Fruit fly (Drosophila melanogaster) Kc167 (cell line): ENCODE results near the gene Sos.

ENCODE experiments used
- Myc ChIP-seq: fragments of >200 bp; optimal IDR thresholded peaks from 2 replicates; lab custom pipeline; 2017; ENCODE audit warnings: missing external identifiers
- Sin3A ChIP-seq: fragments of >200 bp; optimal IDR thresholded peaks from 2 replicates; lab custom pipeline; 2018; ENCODE audit warnings: missing external identifiers
- h ChIP-seq: fragments of >200 bp; optimal IDR thresholded peaks from 3 replicates; lab custom pipeline; 2018; ENCODE audit warnings: missing external identifiers
- insv ChIP-seq: fragments of >200 bp; optimal IDR thresholded peaks from 3 replicates; lab custom pipeline; 2018; ENCODE audit warnings: missing external identifiers
- psq ChIP-seq: fragments of >200 bp; optimal IDR thresholded peaks from 2 replicates; lab custom pipeline; 2017; ENCODE audit warnings: missing external identifiers
- ttk ChIP-seq: sonication (Bioruptor generic); optimal IDR thresholded peaks from 2 replicates; lab custom pipeline; 2017; ENCODE audit warnings: missing external identifiers

The Sos gene

DNA sequence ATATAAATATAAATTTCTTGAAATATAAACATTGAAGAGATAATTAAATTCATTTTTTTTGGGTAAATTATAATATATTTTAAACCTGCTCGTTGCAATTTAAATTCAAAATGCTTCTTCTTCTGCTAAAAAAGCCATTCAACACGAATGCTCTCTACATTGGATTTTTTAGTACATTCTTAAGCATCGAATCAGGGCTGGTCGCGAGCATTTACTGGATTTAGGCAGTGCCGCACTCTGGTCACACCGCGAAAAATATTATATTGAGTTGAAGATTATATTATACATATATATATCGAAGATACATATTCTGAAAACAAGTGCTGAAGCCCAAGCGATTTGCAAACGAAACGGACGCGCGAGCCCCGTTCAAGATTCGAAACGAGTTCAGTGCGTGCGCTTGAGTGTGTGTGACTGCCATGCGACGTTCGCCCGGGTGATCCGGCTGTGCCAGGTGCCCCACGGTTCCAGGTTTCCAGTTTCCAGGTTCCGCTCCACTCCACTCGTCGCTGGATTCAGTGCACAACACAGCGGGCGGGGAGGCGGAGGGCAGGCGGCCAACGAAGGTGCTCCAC is at the start of gene Sos:
TSS of gene Sos (plus strand) at position 213 of the 575 bp plus-strand sequence.
- TF ChIP-seq h (lab: Kevin White, UChicago) (no peak), insv (lab: Kevin White, UChicago) (no peak), ttk (lab: Kevin White, UChicago) (no peak)

DNA sequence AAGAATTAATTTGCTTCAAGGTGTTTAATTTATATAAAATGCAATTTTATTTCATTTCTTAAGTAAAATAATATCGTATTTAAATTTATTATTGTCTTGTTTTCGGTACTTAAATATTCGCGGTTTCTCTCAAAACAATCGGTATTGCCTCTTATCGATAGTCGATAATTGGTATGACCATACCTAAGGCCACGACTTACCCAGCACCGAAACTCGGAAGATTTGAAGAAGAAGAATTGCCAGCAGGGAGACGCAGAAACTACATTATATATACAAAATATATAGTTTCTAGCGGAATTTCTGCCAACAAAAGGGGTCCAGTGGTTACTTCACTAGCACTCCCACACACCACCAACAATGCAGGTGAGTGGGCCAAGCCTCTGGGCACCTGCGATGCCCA is 42.7 kb upstream of the Sos start:
- TF ChIP-seq Sin3A (no peak), h (lab: Kevin White, UChicago) (no peak), insv (lab: Kevin White, UChicago) (no peak), ttk (lab: Kevin White, UChicago) (no peak), Myc (lab: Kevin White, UChicago) (no peak), psq (no peak)

DNA sequence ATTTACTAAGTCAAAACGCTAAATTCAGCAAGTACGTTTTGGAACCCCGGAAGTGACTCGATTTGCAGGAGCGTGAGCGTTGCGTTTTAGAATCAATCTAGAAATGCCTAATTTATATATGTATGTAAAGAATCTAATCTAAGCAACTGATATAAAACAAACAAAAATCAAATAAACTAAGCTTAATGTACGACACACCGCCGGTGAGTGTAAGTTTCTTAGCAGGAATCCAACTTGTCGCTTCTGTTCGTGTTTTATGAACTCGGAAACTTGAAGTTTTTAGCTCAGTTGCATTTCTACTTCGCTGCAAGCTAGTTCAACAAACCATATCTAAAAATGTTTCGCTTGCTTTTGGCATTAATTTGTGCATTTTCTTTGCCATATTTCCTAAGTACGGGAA is 39.9 kb upstream of the Sos start, which contains the start of gene CG43376:
TSS of gene CG43376 (plus strand) at position 301 of the 400 bp plus-strand sequence.
- TF ChIP-seq h (lab: Kevin White, UChicago) (no peak), psq (no peak)

DNA sequence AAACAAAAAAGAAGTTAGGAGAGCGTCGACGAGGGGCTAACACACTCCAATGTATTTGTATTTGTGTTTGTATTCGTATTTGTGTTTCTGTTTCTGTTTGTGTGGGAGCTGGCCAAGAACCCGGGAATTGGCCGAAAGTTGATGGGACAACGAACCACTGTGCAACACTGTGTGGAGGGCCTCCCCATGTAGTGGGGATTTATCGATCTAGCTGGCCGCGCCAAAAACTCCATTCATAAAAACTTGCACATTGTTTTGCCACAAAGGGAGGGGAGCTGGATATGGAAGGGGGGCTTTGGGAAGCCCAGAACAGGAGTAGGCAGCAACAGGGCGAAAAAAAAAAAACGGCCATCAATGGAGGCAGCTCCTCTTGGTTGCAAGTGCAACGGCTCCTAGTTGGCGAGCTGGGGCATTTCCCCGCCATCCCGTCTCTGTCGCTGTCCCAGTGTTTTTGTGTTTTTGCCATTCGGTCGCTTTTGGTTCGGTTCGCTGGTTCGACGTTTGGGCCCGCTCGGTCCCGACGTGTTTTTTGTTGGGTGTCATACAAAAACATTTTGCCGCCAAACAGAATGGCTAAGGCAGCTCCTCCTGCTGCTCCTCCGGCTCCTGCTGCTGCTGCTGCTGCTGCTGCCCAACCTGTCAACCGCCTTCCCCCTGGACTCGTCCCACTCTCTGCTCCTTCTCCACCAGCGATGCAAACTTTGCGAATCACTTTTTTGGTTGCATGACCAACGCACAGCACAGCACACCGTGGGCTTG is 36.5 kb upstream of the Sos start:
- TF ChIP-seq psq (no peak), Sin3A (no peak), ttk (lab: Kevin White, UChicago) (no peak), Myc (lab: Kevin White, UChicago) (no peak), h (lab: Kevin White, UChicago) (no peak), insv (lab: Kevin White, UChicago) (no peak)

DNA sequence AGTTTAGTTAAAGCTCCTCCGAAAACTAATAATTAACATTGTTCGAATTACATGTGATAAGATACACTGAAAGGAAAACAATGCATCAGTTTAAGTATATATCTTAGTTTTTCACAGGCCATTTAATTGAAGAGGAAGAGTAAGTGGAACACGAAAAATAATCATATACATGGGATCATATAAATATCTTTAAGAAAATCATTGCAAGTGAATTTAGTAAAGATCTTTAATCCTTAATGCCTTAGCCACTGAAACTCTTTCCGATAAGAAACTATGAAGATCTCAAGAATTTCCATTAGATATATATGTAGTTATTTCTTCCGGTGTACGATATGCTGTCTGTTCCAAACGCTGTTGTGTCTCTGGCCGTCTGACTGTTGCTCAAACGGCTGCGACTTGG is 35.0 kb upstream of the Sos start:
- TF ChIP-seq psq (no peak), Myc (lab: Kevin White, UChicago) (no peak), Sin3A (no peak), ttk (lab: Kevin White, UChicago) (no peak), insv (lab: Kevin White, UChicago) (no peak), h (lab: Kevin White, UChicago) (no peak)

DNA sequence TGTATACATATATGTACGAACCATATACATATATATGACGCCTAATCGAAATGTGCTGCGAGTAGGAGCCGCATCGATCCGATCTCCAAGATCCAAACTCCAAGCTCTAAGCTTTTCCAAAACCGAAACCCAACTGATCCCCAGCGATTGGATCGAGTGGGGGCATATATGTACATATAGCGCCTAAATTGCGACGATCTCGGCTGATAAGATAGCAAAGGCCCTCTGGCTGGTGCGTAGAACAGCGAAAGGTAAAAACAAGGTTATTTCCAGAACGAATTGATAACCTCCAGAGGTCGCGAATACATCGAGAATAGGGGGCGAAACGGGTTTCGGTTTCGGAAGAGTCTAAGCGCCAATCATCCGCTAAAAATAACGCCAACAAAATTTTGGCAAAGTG is 34.5 kb upstream of the Sos start:
- TF ChIP-seq psq (no peak), ttk (lab: Kevin White, UChicago) (no peak), h (lab: Kevin White, UChicago) (no peak), insv (lab: Kevin White, UChicago) (no peak)

DNA sequence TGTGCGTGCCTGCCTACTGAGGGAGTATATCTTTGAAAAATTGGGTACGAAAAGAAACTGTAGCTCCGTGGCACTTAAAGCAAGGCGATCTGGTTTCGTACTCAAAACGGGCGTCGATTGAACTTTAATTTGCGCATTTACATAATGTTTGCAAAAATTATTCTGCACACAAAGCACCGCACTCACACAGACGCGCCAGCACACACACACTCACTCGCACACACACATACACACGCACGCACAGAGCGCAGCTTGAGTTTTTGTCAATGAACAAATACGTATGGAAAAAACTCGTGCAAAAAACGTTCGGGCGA is 33.9 kb upstream of the Sos start:
- TF ChIP-seq h (lab: Kevin White, UChicago) = no peak
- TF ChIP-seq insv (lab: Kevin White, UChicago) = no peak
- no peak for TF ChIP-seq psq
- TF ChIP-seq ttk (lab: Kevin White, UChicago) = no peak
- no peak for TF ChIP-seq Myc (lab: Kevin White, UChicago)
- no peak for TF ChIP-seq Sin3A

DNA sequence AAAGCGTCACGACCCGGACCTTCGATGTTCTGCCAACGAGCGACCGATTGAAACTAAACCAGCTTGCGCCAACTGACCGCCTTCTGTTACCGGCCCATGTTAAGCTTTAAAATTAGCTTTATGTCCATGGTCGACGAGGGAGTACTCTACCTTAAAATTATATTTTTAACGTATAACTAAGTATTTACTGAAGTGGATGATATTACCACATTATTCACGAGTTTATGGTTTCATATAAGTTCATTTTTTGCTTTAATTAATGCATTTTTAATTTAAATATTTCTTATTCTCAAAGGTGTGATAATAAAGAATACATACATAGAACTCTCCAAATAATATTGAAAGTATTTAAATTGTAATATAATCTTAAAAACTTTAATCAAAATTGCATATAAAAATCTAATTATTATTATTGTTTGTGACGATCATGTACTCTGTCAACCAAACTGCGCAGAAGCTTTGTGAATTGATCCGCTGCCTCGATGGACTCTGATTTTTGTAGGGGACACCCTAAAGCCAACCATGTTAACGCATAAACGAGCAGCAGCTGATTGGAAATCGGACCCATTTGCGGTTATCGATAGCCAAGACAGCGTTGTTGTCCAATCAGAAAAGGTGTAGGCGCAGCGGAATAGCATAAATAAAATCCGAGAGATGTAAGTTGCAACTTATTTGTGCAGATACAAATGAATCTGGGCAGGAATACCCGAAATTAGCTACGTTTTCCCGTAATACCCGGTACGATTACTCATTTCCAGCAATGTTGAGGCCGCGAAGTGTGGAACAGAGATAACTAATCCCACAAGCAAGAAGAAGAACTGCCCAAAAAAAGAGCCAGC is 33.3 kb upstream of the Sos start, which contains the start of the genes CG9008 and p38b:
TSS of gene CG9008 (minus strand) at position 57 of the 839 bp plus-strand sequence.
TSS of gene p38b (plus strand) at position 581 of the 839 bp plus-strand sequence.
- TF ChIP-seq h (lab: Kevin White, UChicago) = no peak
- TF ChIP-seq ttk (lab: Kevin White, UChicago) = no peak
- TF ChIP-seq Myc (lab: Kevin White, UChicago) = no peak
- TF ChIP-seq Sin3A = no peak

dm6 chr2L:13783264-13784154 is 30.1 kb upstream of the Sos start, which contains the start of gene Eato:
Gene Eato (plus strand): TSS chr2L:13784084.
- TF ChIP-seq h (lab: Kevin White, UChicago) (no peak), insv (lab: Kevin White, UChicago) (no peak), psq (no peak), Myc (lab: Kevin White, UChicago) (no peak), ttk (lab: Kevin White, UChicago) (no peak), Sin3A (no peak)

DNA sequence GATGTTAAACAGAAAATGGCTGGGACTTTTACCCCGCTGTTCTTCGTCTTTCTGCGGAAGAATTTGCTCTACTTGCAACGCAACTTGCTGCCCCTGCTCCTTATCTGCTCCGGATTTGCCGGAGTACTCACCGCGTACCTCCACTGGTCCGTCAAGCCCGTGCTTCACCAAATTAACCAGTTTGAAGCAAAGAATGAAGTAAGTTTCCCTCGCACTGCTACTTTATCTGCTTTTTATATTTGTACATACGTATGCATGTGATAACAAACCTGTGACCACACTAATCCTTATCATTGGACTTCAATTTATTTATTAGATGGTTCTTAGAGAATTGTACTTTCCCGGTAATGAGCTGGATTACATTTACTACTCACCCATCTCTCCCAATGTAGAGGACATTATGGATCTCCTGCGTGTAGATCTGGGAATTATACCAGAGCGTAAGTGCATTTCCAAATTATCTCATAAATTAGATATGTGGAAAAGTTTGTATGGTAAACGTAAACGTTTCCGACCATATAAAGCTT is 29.4 kb upstream of the Sos start, which contains the start of gene CG16890:
TSS of gene CG16890 (minus strand) at position 184 of the 527 bp plus-strand sequence.
- no peak for TF ChIP-seq insv (lab: Kevin White, UChicago)
- no peak for TF ChIP-seq h (lab: Kevin White, UChicago)
- no peak for TF ChIP-seq Sin3A
- TF ChIP-seq psq = no peak
- TF ChIP-seq ttk (lab: Kevin White, UChicago) = no peak
- no peak for TF ChIP-seq Myc (lab: Kevin White, UChicago)

dm6 chr2L:13790715-13791114 is 22.9 kb upstream of the Sos start, which contains the start of gene CG16863:
Gene CG16863 (plus strand): TSS chr2L:13790959.
- TF ChIP-seq insv (lab: Kevin White, UChicago) (no peak), Myc (lab: Kevin White, UChicago) (no peak), ttk (lab: Kevin White, UChicago) (no peak), Sin3A (no peak), h (lab: Kevin White, UChicago) (no peak), psq (no peak)
